Worm (Caenorhabditis elegans) whole organism, late embryonic: Measurements from ENCODE around the gene F53F4.1.

Experiments used
- F13H6.1 ChIP-seq: sonication (generic microtip); optimal IDR thresholded peaks from 2 replicates; lab custom pipeline; 2016; ENCODE audit warnings: missing genetic modification characterization, missing compliant biosample characterization
- K02D7.2 ChIP-seq: sonication (generic microtip); optimal IDR thresholded peaks from 2 replicates; lab custom pipeline; 2017; ENCODE audit warnings: mild to moderate bottlenecking, missing genetic modification characterization, missing compliant biosample characterization
- T23F11.4 ChIP-seq: fragments of 200-800 bp; sonication (Bioruptor generic); optimal IDR thresholded peaks from 2 replicates; lab custom pipeline; 2018; ENCODE audit warnings: mild to moderate bottlenecking, missing genetic modification characterization, missing compliant biosample characterization
- Y22D7AL.16 ChIP-seq: sonication (generic microtip); optimal IDR thresholded peaks from 2 replicates; lab custom pipeline; 2016; ENCODE audit warnings: missing genetic modification characterization, missing compliant biosample characterization
- ahr-1 ChIP-seq: sonication (generic microtip); optimal IDR thresholded peaks from 2 replicates; lab custom pipeline; 2016; ENCODE audit warnings: missing genetic modification characterization, missing compliant biosample characterization
- ceh-14 ChIP-seq: sonication (generic microtip); optimal IDR thresholded peaks from 2 replicates; lab custom pipeline; 2016; ENCODE audit warnings: missing genotype, missing genetic modification characterization, missing compliant biosample characterization
- ceh-2 ChIP-seq: sonication (generic microtip); optimal IDR thresholded peaks from 2 replicates; lab custom pipeline; 2016; ENCODE audit warnings: missing genotype, missing genetic modification characterization, missing compliant biosample characterization
- ceh-48 ChIP-seq: sonication (generic microtip); optimal IDR thresholded peaks from 2 replicates; lab custom pipeline; 2016; ENCODE audit warnings: missing genetic modification characterization, inconsistent platforms, missing compliant biosample characterization
- ceh-6 ChIP-seq: fragments of 200-800 bp; sonication (Bioruptor generic); optimal IDR thresholded peaks from 2 replicates; lab custom pipeline; 2018; ENCODE audit warnings: mild to moderate bottlenecking, missing genetic modification characterization, missing compliant biosample characterization
- dve-1 ChIP-seq: sonication (generic microtip); optimal IDR thresholded peaks from 2 replicates; lab custom pipeline; 2017; ENCODE audit warnings: antibody characterized with exemption, mild to moderate bottlenecking, missing genetic modification characterization, missing compliant biosample characterization
- fax-1 ChIP-seq: sonication (generic microtip); optimal IDR thresholded peaks from 2 replicates; lab custom pipeline; 2016; ENCODE audit warnings: missing genotype, missing genetic modification characterization, missing compliant biosample characterization
- fkh-10 ChIP-seq: fragments of 150-350 bp; optimal IDR thresholded peaks from 2 replicates; lab custom pipeline; 2014; ENCODE audit warnings: missing biosample characterization, missing genetic modification reagents, missing genetic modification characterization
- fkh-6 ChIP-seq: sonication (generic microtip); optimal IDR thresholded peaks from 2 replicates; lab custom pipeline; 2016; ENCODE audit warnings: missing genetic modification characterization, missing compliant biosample characterization
- hlh-13 ChIP-seq: fragments of 200-800 bp; sonication (Bioruptor generic); optimal IDR thresholded peaks from 2 replicates; lab custom pipeline; 2018; ENCODE audit warnings: mild to moderate bottlenecking, missing genetic modification characterization, missing compliant biosample characterization
- hlh-15 ChIP-seq: sonication (generic microtip); optimal IDR thresholded peaks from 2 replicates; lab custom pipeline; 2016; ENCODE audit warnings: missing genetic modification characterization, missing compliant biosample characterization
- hlh-6 ChIP-seq: sonication (generic microtip); optimal IDR thresholded peaks from 2 replicates; lab custom pipeline; 2016; ENCODE audit warnings: missing genotype, missing genetic modification characterization, missing compliant biosample characterization
- hlh-8 ChIP-seq: sonication (generic microtip); optimal IDR thresholded peaks from 2 replicates; lab custom pipeline; 2016; ENCODE audit warnings: missing genotype, missing genetic modification characterization, missing compliant biosample characterization
- lin-11 ChIP-seq: fragments of 200-800 bp; sonication (Bioruptor generic); optimal IDR thresholded peaks from 2 replicates; lab custom pipeline; 2018; ENCODE audit warnings: mild to moderate bottlenecking, missing genetic modification characterization, missing compliant biosample characterization
- mec-3 ChIP-seq: sonication (generic microtip); optimal IDR thresholded peaks from 2 replicates; lab custom pipeline; 2016; ENCODE audit warnings: borderline replicate concordance, missing genetic modification characterization, missing compliant biosample characterization
- nfya-1 ChIP-seq: sonication (generic microtip); optimal IDR thresholded peaks from 2 replicates; lab custom pipeline; 2017; ENCODE audit warnings: missing genetic modification characterization, mild to moderate bottlenecking, missing compliant biosample characterization, antibody characterized with exemption, moderate library complexity
- nhr-232 ChIP-seq: sonication (generic microtip); optimal IDR thresholded peaks from 2 replicates; lab custom pipeline; 2016; ENCODE audit warnings: missing genetic modification characterization, missing compliant biosample characterization
- npax-4 ChIP-seq: sonication (generic microtip); optimal IDR thresholded peaks from 2 replicates; lab custom pipeline; 2016; ENCODE audit warnings: missing genetic modification characterization, missing compliant biosample characterization
- odd-2 ChIP-seq: sonication (generic microtip); optimal IDR thresholded peaks from 2 replicates; lab custom pipeline; 2017; ENCODE audit warnings: antibody characterized with exemption, mild to moderate bottlenecking, missing genetic modification characterization, missing compliant biosample characterization
- pag-3 ChIP-seq: sonication (generic microtip); optimal IDR thresholded peaks from 2 replicates; lab custom pipeline; 2016; ENCODE audit warnings: missing compliant biosample characterization, missing genetic modification characterization, borderline replicate concordance
- pat-9 ChIP-seq: fragments of 200-800 bp; sonication (Bioruptor generic); optimal IDR thresholded peaks from 2 replicates; lab custom pipeline; 2018; ENCODE audit warnings: mild to moderate bottlenecking, missing genetic modification characterization, moderate library complexity, missing compliant biosample characterization
- pax-1 ChIP-seq: fragments of 150-350 bp; optimal IDR thresholded peaks from 2 replicates; lab custom pipeline; 2014; ENCODE audit warnings: missing biosample characterization, missing genetic modification characterization
- pha-2 ChIP-seq: sonication (generic microtip); optimal IDR thresholded peaks from 2 replicates; lab custom pipeline; 2017; ENCODE audit warnings: mild to moderate bottlenecking, missing genetic modification characterization, missing compliant biosample characterization
- pqm-1 ChIP-seq: sonication (generic microtip); optimal IDR thresholded peaks from 2 replicates; lab custom pipeline; 2016; ENCODE audit warnings: missing genetic modification characterization, missing compliant biosample characterization
- pros-1 ChIP-seq: fragments of 150-350 bp; optimal IDR thresholded peaks from 2 replicates; lab custom pipeline; 2014; ENCODE audit warnings: missing biosample characterization, missing genetic modification reagents, missing genetic modification characterization
- ref-2 ChIP-seq: sonication (generic microtip); optimal IDR thresholded peaks from 2 replicates; lab custom pipeline; 2016; ENCODE audit warnings: missing genetic modification characterization, missing compliant biosample characterization
- rnt-1 ChIP-seq: sonication (generic microtip); optimal IDR thresholded peaks from 2 replicates; lab custom pipeline; 2016; ENCODE audit warnings: missing genetic modification characterization, missing compliant biosample characterization
- syd-9 ChIP-seq: sonication (generic microtip); optimal IDR thresholded peaks from 2 replicates; lab custom pipeline; 2016; ENCODE audit warnings: mild to moderate bottlenecking, missing genetic modification characterization, moderate library complexity, missing compliant biosample characterization
- tbx-2 ChIP-seq: sonication (generic microtip); optimal IDR thresholded peaks from 2 replicates; lab custom pipeline; 2016; ENCODE audit warnings: missing genetic modification characterization, missing compliant biosample characterization
- tbx-7 ChIP-seq: sonication (generic microtip); optimal IDR thresholded peaks from 2 replicates; lab custom pipeline; 2016; ENCODE audit warnings: missing genotype, missing genetic modification characterization, missing compliant biosample characterization
- ttx-3 ChIP-seq: sonication (generic microtip); optimal IDR thresholded peaks from 2 replicates; lab custom pipeline; 2016; ENCODE audit warnings: missing genetic modification reagents, missing genetic modification characterization, missing compliant biosample characterization
- unc-3 ChIP-seq, 2 experiments: fragments of 200-800 bp in 1 of 2; sonication (Bioruptor generic) in 1 of 2; sonication (generic microtip) in 1 of 2; conservative IDR thresholded peaks in 1 of 2; optimal IDR thresholded peaks in 1 of 2; 2 replicates each; pipeline versions ENCODE4 v1.3.6 to Lab custom; 2016 to 2022; ENCODE audit warnings: missing compliant biosample characterization in 2 of 2, missing genetic modification characterization in 2 of 2, missing genetic modification reagents in 1 of 2
- unc-42 ChIP-seq: sonication (generic microtip); optimal IDR thresholded peaks from 2 replicates; lab custom pipeline; 2016; ENCODE audit warnings: missing genotype, missing genetic modification characterization, missing compliant biosample characterization
- unc-55 ChIP-seq: sonication (generic microtip); optimal IDR thresholded peaks from 2 replicates; lab custom pipeline; 2017; ENCODE audit warnings: missing biosample characterization, missing genetic modification reagents, missing genetic modification characterization
- ztf-16 ChIP-seq: sonication (generic microtip); optimal IDR thresholded peaks from 2 replicates; lab custom pipeline; 2017; ENCODE audit warnings: missing genetic modification characterization, missing compliant biosample characterization

The F53F4.1 gene

ce11 chrV:13565197-13565596, 19.4 kb upstream of the F53F4.1 start (continued):
- no peak for TF ChIP-seq fkh-10 (GFP tag; lab: Kevin White, UChicago)
- TF ChIP-seq ref-2 (tag; lab: Kevin White, UChicago): no peak
- TF ChIP-seq fax-1: no peak
- no peak for TF ChIP-seq F13H6.1 (tag; lab: Kevin White, UChicago)
- no peak for TF ChIP-seq rnt-1
- TF ChIP-seq odd-2 (tag; lab: Kevin White, UChicago): no peak
- TF ChIP-seq Y22D7AL.16 (tag; lab: Kevin White, UChicago): no peak
- TF ChIP-seq ceh-6 (GFP tag; lab: Kevin White, UChicago): no peak
- no peak for TF ChIP-seq pag-3 (tag; lab: Kevin White, UChicago)
- no peak for TF ChIP-seq ztf-16 (tag; lab: Kevin White, UChicago)
- no peak for TF ChIP-seq npax-4 (tag; lab: Kevin White, UChicago)
- no peak for TF ChIP-seq ttx-3
- no peak for TF ChIP-seq ceh-14 (tag; lab: Kevin White, UChicago)
- TF ChIP-seq syd-9 (tag; lab: Kevin White, UChicago): no peak
- TF ChIP-seq pat-9 (tag; lab: Kevin White, UChicago): no peak
- TF ChIP-seq hlh-6 (tag; lab: Kevin White, UChicago): no peak
- TF ChIP-seq pqm-1 (tag; lab: Kevin White, UChicago): no peak
- peak; percentile 67 for TF ChIP-seq nfya-1 (tag; lab: Kevin White, UChicago)
- TF ChIP-seq pha-2 (tag; lab: Kevin White, UChicago): no peak
- TF ChIP-seq T23F11.4 (GFP tag; lab: Kevin White, UChicago): no peak
- TF ChIP-seq pax-1 (tag; lab: Kevin White, UChicago): no peak
- peak; percentile 45 for TF ChIP-seq unc-55 (GFP tag; lab: Kevin White, UChicago)
- no peak for TF ChIP-seq nhr-232 (tag; lab: Kevin White, UChicago)
- no peak for TF ChIP-seq unc-3 (GFP tag; conservative IDR thresholded peaks at IDR 0.05; lab: Robert Waterston, UW)
- no peak for TF ChIP-seq unc-3 (tag; optimal IDR thresholded peaks at IDR 0.05; lab: Kevin White, UChicago)
- TF ChIP-seq pros-1 (tag; lab: Kevin White, UChicago): no peak
- no peak for TF ChIP-seq hlh-8
- no peak for TF ChIP-seq hlh-15 (tag; lab: Kevin White, UChicago)
- TF ChIP-seq mec-3 (tag; lab: Kevin White, UChicago): no peak
- TF ChIP-seq ahr-1: no peak
- TF ChIP-seq K02D7.2: no peak

ce11 chrV:13565781-13566180, 18.8 kb upstream of the F53F4.1 start, which contains the start of gene slrp-1:
Gene slrp-1, plus strand, starts transcription at chrV:13565863.
- no peak for TF ChIP-seq hlh-13 (GFP tag; lab: Kevin White, UChicago)
- no peak for TF ChIP-seq Y22D7AL.16 (tag; lab: Kevin White, UChicago)

ce11 chrV:13566967-13567366, 17.6 kb upstream of the F53F4.1 start:
- TF ChIP-seq F13H6.1 (tag; lab: Kevin White, UChicago): no peak
- no peak for TF ChIP-seq tbx-7 (tag; lab: Kevin White, UChicago)
- TF ChIP-seq unc-55 (GFP tag; lab: Kevin White, UChicago): no peak
- TF ChIP-seq lin-11 (tag; lab: Kevin White, UChicago): no peak
- no peak for TF ChIP-seq unc-42
- no peak for TF ChIP-seq fkh-6 (tag; lab: Kevin White, UChicago)
- TF ChIP-seq ceh-48 (tag; lab: Kevin White, UChicago): no peak
- no peak for TF ChIP-seq ztf-16 (tag; lab: Kevin White, UChicago)
- TF ChIP-seq hlh-6 (tag; lab: Kevin White, UChicago): no peak
- no peak for TF ChIP-seq tbx-2 (tag; lab: Kevin White, UChicago)
- TF ChIP-seq ceh-6 (GFP tag; lab: Kevin White, UChicago): no peak
- TF ChIP-seq dve-1 (tag; lab: Kevin White, UChicago): no peak
- no peak for TF ChIP-seq ceh-2 (tag; lab: Kevin White, UChicago)
- TF ChIP-seq ceh-14 (tag; lab: Kevin White, UChicago): no peak
